Fruit fly (Drosophila melanogaster): ENCODE data around the gene Ccdc56.
A peak's percentile ranks its signal among the peaks of the same experiment; 100 is the strongest.

Gene Ccdc56

dm6 chr3L:11721498-11721946, 12.7 kb downstream of the Ccdc56 start (continued):
- TF ChIP-seq gce (GFP tag; IDR thresholded peaks at IDR 0.05) (no peak), CG11504 (tag; optimal IDR thresholded peaks at IDR 0.05) (peak; percentile 42), luna (GFP tag; optimal IDR thresholded peaks at IDR 0.05) (peak; percentile 9), cwo (GFP tag; optimal IDR thresholded peaks at IDR 0.05) (peak; percentile 96), dmrt11E (tag; optimal IDR thresholded peaks at IDR 0.05) (no peak), sens (GFP tag) (peak; percentile 73), CG8290 (GFP tag; optimal IDR thresholded peaks at IDR 0.05) (no peak), CG8290 (tag; optimal IDR thresholded peaks at IDR 0.05) (peak in 1 of 2 experiments; percentile 36), Hmr (GFP tag; optimal IDR thresholded peaks at IDR 0.05) (peak; percentile 38), CG7372 (GFP tag; IDR thresholded peaks at IDR 0.05) (peak; percentile 42; the same call in 1 of the 2 replicates), CG14441 (GFP tag; IDR thresholded peaks at IDR 0.05) (peak; percentile 46), CG31441 (GFP tag; IDR thresholded peaks at IDR 0.05) (no peak), exex (tag; optimal IDR thresholded peaks at IDR 0.05) (peak; percentile 33), CG11695 (GFP tag; IDR thresholded peaks at IDR 0.05) (0 out of 3 replicates have a peak, but pooled peaks have one; percentile 10), ind (GFP tag; optimal IDR thresholded peaks at IDR 0.05) (no peak), lilli (GFP tag; optimal IDR thresholded peaks at IDR 0.05) (peak; percentile 19), CG33213 (GFP tag; optimal IDR thresholded peaks at IDR 0.05) (no peak), CG32532 (GFP tag; IDR thresholded peaks at IDR 0.05) (peak; percentile 57), CG1603 (tag; optimal IDR thresholded peaks at IDR 0.05) (peak; percentile 2), CG1024 (GFP tag; IDR thresholded peaks at IDR 0.05) (no peak), CG11456 (GFP tag; IDR thresholded peaks at IDR 0.05) (0 out of 3 replicates have a peak, but pooled peaks have one; percentile 51), CG10209 (GFP tag; optimal IDR thresholded peaks at IDR 0.05) (peak; percentile 5), CG1647 (GFP tag; optimal IDR thresholded peaks at IDR 0.05) (no peak), Dip3 (GFP tag; optimal IDR thresholded peaks at IDR 0.05) (peak; percentile 20), CG11247 (GFP tag; IDR thresholded peaks at IDR 0.05) (peak; percentile 40; the same call in 1 of the 2 replicates), CG2116 (GFP tag; optimal IDR thresholded peaks at IDR 0.05) (no peak), tap (tag; optimal IDR thresholded peaks at IDR 0.05) (no peak), CG9817 (tag; optimal IDR thresholded peaks at IDR 0.05) (peak; percentile 27), gsb (GFP tag; IDR thresholded peaks at IDR 0.05) (peak; percentile 49), CG15269 (tag; optimal IDR thresholded peaks at IDR 0.05) (peak; percentile 24), CG2889 (GFP tag; IDR thresholded peaks at IDR 0.05) (no peak), hkb (optimal IDR thresholded peaks at IDR 0.05) (no peak), hkb (GFP tag; IDR thresholded peaks at IDR 0.05) (0 out of 2 replicates have a peak, but pooled peaks have one; percentile 26), CG14014 (GFP tag; IDR thresholded peaks at IDR 0.05) (peak; percentile 15; the same call in 1 of the 2 replicates), CoRest (tag; optimal IDR thresholded peaks at IDR 0.05) (peak; percentile 17), tup (GFP tag; optimal IDR thresholded peaks at IDR 0.05) (no peak), ttk (GFP tag; IDR thresholded peaks at IDR 0.05) (0 out of 2 replicates have a peak, but pooled peaks have one; percentile 16), PHDP (tag; optimal IDR thresholded peaks at IDR 0.05) (peak; percentile 41), CG11085 (GFP tag; IDR thresholded peaks at IDR 0.05) (no peak), fd3F (GFP tag; optimal IDR thresholded peaks at IDR 0.05) (peak; percentile 18), Fer1 (GFP tag; optimal IDR thresholded peaks at IDR 0.05) (peak; percentile 8), lmd (GFP tag; IDR thresholded peaks at IDR 0.05) (peak; percentile 4; the same call in 1 of the 2 replicates), sob (GFP tag; IDR thresholded peaks at IDR 0.05) (0 out of 2 replicates have a peak, but pooled peaks have one; percentile 6), gem (tag; optimal IDR thresholded peaks at IDR 0.05) (peak; percentile 50), vvl (GFP tag; IDR thresholded peaks at IDR 0.05) (peak; percentile 21; the same call in 1 of the 2 replicates), GATAe (GFP tag; conservative IDR thresholded peaks at IDR 0.05) (no peak), mam (GFP tag; optimal IDR thresholded peaks at IDR 0.05) (peak; percentile 31), sug (tag; optimal IDR thresholded peaks at IDR 0.05) (peak; percentile 99), CG12769 (tag; optimal IDR thresholded peaks at IDR 0.05) (peak; percentile 52), HLH54F (GFP tag; optimal IDR thresholded peaks at IDR 0.05) (peak; percentile 4), HHEX (GFP tag; optimal IDR thresholded peaks at IDR 0.05) (peak; percentile 8)

Measured in whole organism, embryonic.